Fruit fly (Drosophila melanogaster) whole organism, embryonic: ENCODE data around the gene Polr3F.

ENCODE experiments used
- Ada2b ChIP-seq: fragments of 200-800 bp; sonication (Bioruptor generic); IDR thresholded peaks from 2 replicates; pipeline ENCODE4 v1.3.6; 2022; ENCODE audit warnings: missing biosample characterization, missing genetic modification characterization
- Antp ChIP-seq: fragments of 200-800 bp; sonication (Bioruptor generic); optimal IDR thresholded peaks from 3 replicates; lab custom pipeline; 2016; ENCODE audit warnings: missing biosample characterization, missing genetic modification characterization
- BEAF-32 ChIP-seq: fragments of 200-800 bp; sonication (Bioruptor generic); optimal IDR thresholded peaks from 3 replicates; lab custom pipeline; 2017; ENCODE audit warnings: missing biosample characterization, missing genetic modification characterization, mild to moderate bottlenecking, moderate library complexity, missing genetic modification reagents
- C15 ChIP-seq: fragments of 200-800 bp; sonication (Bioruptor generic); IDR thresholded peaks from 3 replicates; pipeline ENCODE4 v1.3.6; 2022; ENCODE audit warnings: missing biosample characterization, missing genetic modification characterization
- CG10267 ChIP-seq: fragments of 200-800 bp; sonication (Bioruptor generic); optimal IDR thresholded peaks from 2 replicates; lab custom pipeline; 2018; ENCODE audit warnings: missing biosample characterization, mild to moderate bottlenecking, missing genetic modification characterization, moderate library complexity
- CG10366 ChIP-seq: fragments of 200-800 bp; sonication (Bioruptor generic); IDR thresholded peaks from 2 replicates; pipeline ENCODE4 v1.3.6; 2022; ENCODE audit warnings: missing biosample characterization, missing genetic modification characterization
- CG11093 ChIP-seq: fragments of 200-800 bp; sonication (Bioruptor generic); IDR thresholded peaks from 3 replicates; pipeline ENCODE4 v1.3.6; 2022; ENCODE audit warnings: missing biosample characterization, missing genetic modification characterization
- CG11723 ChIP-seq: fragments of 200-800 bp; sonication (Bioruptor generic); optimal IDR thresholded peaks from 2 replicates; lab custom pipeline; 2017; ENCODE audit warnings: missing biosample characterization, mild to moderate bottlenecking, missing genetic modification characterization
- CG12942 ChIP-seq: fragments of 200-800 bp; sonication (Bioruptor generic); optimal IDR thresholded peaks from 3 replicates; lab custom pipeline; 2016; ENCODE audit warnings: missing biosample characterization, missing genetic modification characterization
- CG14667 ChIP-seq: fragments of 200-800 bp; sonication (Bioruptor generic); IDR thresholded peaks from 2 replicates; pipeline ENCODE4 v1.3.6; 2022; ENCODE audit warnings: missing biosample characterization, missing genetic modification characterization
- CG15269 ChIP-seq: fragments of 200-800 bp; sonication (Bioruptor generic); optimal IDR thresholded peaks from 2 replicates; lab custom pipeline; 2018; ENCODE audit warnings: missing biosample characterization, mild to moderate bottlenecking, missing genetic modification characterization, moderate library complexity
- CG15696 ChIP-seq: fragments of 200-800 bp; sonication (Bioruptor generic); optimal IDR thresholded peaks from 2 replicates; lab custom pipeline; 2019; ENCODE audit warnings: missing biosample characterization, mild to moderate bottlenecking, missing genetic modification characterization, moderate library complexity
- CG17359 ChIP-seq: fragments of 200-800 bp; sonication (Bioruptor generic); optimal IDR thresholded peaks from 3 replicates; lab custom pipeline; 2018; ENCODE audit warnings: missing biosample characterization, mild to moderate bottlenecking, missing genetic modification characterization, moderate library complexity
- CG31224 ChIP-seq: fragments of 200-800 bp; sonication (Bioruptor generic); IDR thresholded peaks from 2 replicates; pipeline ENCODE4 v1.3.6; 2022; ENCODE audit warnings: missing biosample characterization, missing genetic modification characterization
- CG32532 ChIP-seq: fragments of 200-800 bp; sonication (Bioruptor generic); IDR thresholded peaks from 2 replicates; pipeline ENCODE4 v1.3.6; 2022; ENCODE audit warnings: missing biosample characterization, missing genetic modification characterization
- CG4707 ChIP-seq: fragments of 200-800 bp; sonication (Bioruptor generic); optimal IDR thresholded peaks from 2 replicates; lab custom pipeline; 2018; ENCODE audit warnings: missing biosample characterization, mild to moderate bottlenecking, missing genetic modification characterization, moderate library complexity
- CG6683 ChIP-seq: fragments of 200-800 bp; sonication (Bioruptor generic); optimal IDR thresholded peaks from 2 replicates; lab custom pipeline; 2017; ENCODE audit warnings: missing biosample characterization, mild to moderate bottlenecking, missing genetic modification characterization, missing genetic modification reagents
- CG7556 ChIP-seq: fragments of 200-800 bp; sonication (Bioruptor generic); optimal IDR thresholded peaks from 2 replicates; lab custom pipeline; 2017; ENCODE audit warnings: missing biosample characterization, mild to moderate bottlenecking, missing genetic modification characterization
- CG8359 ChIP-seq: fragments of 200-800 bp; sonication (Bioruptor generic); optimal IDR thresholded peaks from 2 replicates; lab custom pipeline; 2017; ENCODE audit warnings: missing biosample characterization, mild to moderate bottlenecking, missing genetic modification characterization, borderline replicate concordance
- CG9797 ChIP-seq: fragments of 200-800 bp; sonication (Bioruptor generic); optimal IDR thresholded peaks from 3 replicates; lab custom pipeline; 2018; ENCODE audit warnings: missing biosample characterization, mild to moderate bottlenecking, missing genetic modification characterization
- CG9932 ChIP-seq: fragments of 200-800 bp; sonication (Bioruptor generic); IDR thresholded peaks from 2 replicates; pipeline ENCODE4 v1.3.6; 2022; ENCODE audit warnings: missing biosample characterization, missing genetic modification characterization
- Chrac-16 ChIP-seq: fragments of 200-800 bp; sonication (Bioruptor generic); optimal IDR thresholded peaks from 3 replicates; lab custom pipeline; 2016; ENCODE audit warnings: missing biosample characterization, missing genetic modification characterization
- CoRest ChIP-seq: fragments of 200-800 bp; sonication (Bioruptor generic); optimal IDR thresholded peaks from 3 replicates; lab custom pipeline; 2018; ENCODE audit warnings: missing biosample characterization, mild to moderate bottlenecking, missing genetic modification characterization, moderate library complexity
- Dfd ChIP-seq, 2 experiments: fragments of >200 bp; optimal IDR thresholded peaks; 2 replicates each; lab custom pipeline; 2017; ENCODE audit warnings: missing biosample characterization in 2 of 2, missing genetic modification characterization in 2 of 2
- Drgx ChIP-seq: fragments of 200-800 bp; sonication (Bioruptor generic); IDR thresholded peaks from 2 replicates; pipeline ENCODE4 v1.3.6; 2022; ENCODE audit warnings: missing biosample characterization, missing genetic modification characterization
- HLHmδ ChIP-seq: fragments of 200-800 bp; sonication (Bioruptor generic); optimal IDR thresholded peaks from 2 replicates; lab custom pipeline; 2018; ENCODE audit warnings: missing biosample characterization, mild to moderate bottlenecking, missing genetic modification characterization, moderate library complexity
- Hmr ChIP-seq: fragments of 200-800 bp; sonication (Bioruptor generic); optimal IDR thresholded peaks from 3 replicates; lab custom pipeline; 2017; ENCODE audit warnings: mild to moderate bottlenecking, missing biosample characterization, missing genetic modification reagents, missing genetic modification characterization
- Hmx ChIP-seq: fragments of 200-800 bp; sonication (Bioruptor generic); optimal IDR thresholded peaks from 2 replicates; lab custom pipeline; 2016; ENCODE audit warnings: missing biosample characterization, missing genetic modification characterization
- Lim3 ChIP-seq: fragments of 200-800 bp; sonication (Bioruptor generic); IDR thresholded peaks from 2 replicates; pipeline ENCODE4 v1.3.6; 2022; ENCODE audit warnings: missing biosample characterization, missing genetic modification characterization
- NK7.1 ChIP-seq: fragments of 200-800 bp; sonication (Bioruptor generic); optimal IDR thresholded peaks from 3 replicates; lab custom pipeline; 2016; ENCODE audit warnings: missing biosample characterization, missing genetic modification characterization
- Neu2 ChIP-seq: fragments of 200-800 bp; sonication (Bioruptor generic); optimal IDR thresholded peaks from 3 replicates; lab custom pipeline; 2016; ENCODE audit warnings: missing biosample characterization, missing genetic modification characterization, borderline replicate concordance
- Ptx1 ChIP-seq: fragments of 200-800 bp; sonication (Bioruptor generic); IDR thresholded peaks from 2 replicates; pipeline ENCODE4 v1.3.6; 2022; ENCODE audit warnings: missing biosample characterization, missing genetic modification characterization
- Rfx ChIP-seq: fragments of 200-800 bp; sonication (Bioruptor generic); IDR thresholded peaks from 2 replicates; pipeline ENCODE4 v1.3.6; 2022; ENCODE audit warnings: missing biosample characterization, missing genetic modification characterization
- Rx ChIP-seq: fragments of 200-800 bp; sonication (Bioruptor generic); IDR thresholded peaks from 2 replicates; pipeline ENCODE4 v1.3.6; 2022; ENCODE audit warnings: missing biosample characterization, missing genetic modification characterization
- bowl ChIP-seq: fragments of 200-800 bp; sonication (Bioruptor generic); IDR thresholded peaks from 2 replicates; pipeline ENCODE4 v1.3.6; 2022; ENCODE audit warnings: missing biosample characterization, missing genetic modification characterization
- caup ChIP-seq: fragments of 200-800 bp; sonication (Bioruptor generic); optimal IDR thresholded peaks from 3 replicates; lab custom pipeline; 2017; ENCODE audit warnings: missing biosample characterization, mild to moderate bottlenecking, missing genetic modification characterization, moderate library complexity; ENCODE audit not compliant: severe bottlenecking
- chm ChIP-seq: fragments of 200-800 bp; sonication (Bioruptor generic); IDR thresholded peaks from 2 replicates; pipeline ENCODE4 v1.3.6; 2022; ENCODE audit warnings: missing biosample characterization, missing genetic modification characterization
- lbe ChIP-seq: fragments of 200-800 bp; sonication (Bioruptor generic); optimal IDR thresholded peaks from 2 replicates; lab custom pipeline; 2016; ENCODE audit warnings: missing biosample characterization, mild to moderate bottlenecking, missing genetic modification characterization
- nmo ChIP-seq: fragments of 200-800 bp; sonication (Bioruptor generic); optimal IDR thresholded peaks from 2 replicates; lab custom pipeline; 2018; ENCODE audit warnings: missing biosample characterization, mild to moderate bottlenecking, missing genetic modification characterization, moderate library complexity
- oc ChIP-seq: fragments of 200-800 bp; sonication (Bioruptor generic); optimal IDR thresholded peaks from 2 replicates; lab custom pipeline; 2018; ENCODE audit warnings: missing biosample characterization, mild to moderate bottlenecking, missing genetic modification characterization, moderate library complexity
- odd ChIP-seq: fragments of 200-800 bp; sonication (Bioruptor generic); optimal IDR thresholded peaks from 2 replicates; lab custom pipeline; 2017; ENCODE audit warnings: missing biosample characterization, mild to moderate bottlenecking, missing genetic modification characterization
- pan ChIP-seq, 4 experiments: fragments of >200 bp in 3 of 4; fragments of 200-800 bp in 1 of 4; sonication (Bioruptor generic) in 1 of 4; optimal IDR thresholded peaks in 3 of 4; IDR thresholded peaks in 1 of 4; 2 replicates each; pipeline versions ENCODE4 v1.3.6 to Lab custom; 2017 to 2022; ENCODE audit warnings: missing biosample characterization in 2 of 4, missing genetic modification characterization in 2 of 4, mixed read lengths in 1 of 4
- pnt ChIP-seq: fragments of 200-800 bp; sonication (Bioruptor generic); optimal IDR thresholded peaks from 3 replicates; lab custom pipeline; 2016; ENCODE audit warnings: missing biosample characterization, missing genetic modification characterization
- sc ChIP-seq, 3 experiments: fragments of >200 bp in 2 of 3; fragments of 200-800 bp in 1 of 3; sonication (Bioruptor generic) in 1 of 3; optimal IDR thresholded peaks; 2 replicates in 2 of 3; 3 replicates in 1 of 3; lab custom pipeline; 2017; ENCODE audit warnings: mild to moderate bottlenecking in 1 of 3, missing biosample characterization in 1 of 3, missing genetic modification characterization in 1 of 3, missing genetic modification reagents in 1 of 3
- sens ChIP-seq: fragments of 200-800 bp; sonication (Bioruptor generic); peaks from one replicate; lab custom pipeline; 2016; ENCODE audit warnings: missing biosample characterization, missing genetic modification characterization
- sens-2 ChIP-seq: fragments of 200-800 bp; sonication (Bioruptor generic); IDR thresholded peaks from 2 replicates; pipeline ENCODE4 v1.3.6; 2022; ENCODE audit warnings: missing biosample characterization, missing genetic modification characterization
- sisA ChIP-seq: fragments of 200-800 bp; sonication (Bioruptor generic); IDR thresholded peaks from 2 replicates; pipeline ENCODE4 v1.3.6; 2022; ENCODE audit warnings: missing biosample characterization, missing genetic modification characterization
- so ChIP-seq: fragments of 200-800 bp; sonication (Bioruptor generic); IDR thresholded peaks from 3 replicates; pipeline ENCODE4 v1.3.6; 2022; ENCODE audit warnings: missing biosample characterization, missing genetic modification characterization
- usp ChIP-seq: fragments of >200 bp; optimal IDR thresholded peaks from 2 replicates; lab custom pipeline; 2017; ENCODE audit warnings: missing biosample characterization, missing genetic modification characterization

The Polr3F gene

dm6 chr3R:22368777-22369214 lies 1.6 kb upstream of the Polr3F start:
- TF ChIP-seq caup (peak; percentile 66), Dfd (GFP tag; optimal IDR thresholded peaks at IDR 0.05; lab: Kevin White, UChicago) (no peak), sens (GFP tag; lab: Kevin White, UChicago) (peak; percentile 95), pan (optimal IDR thresholded peaks at IDR 0.05; lab: Kevin White, UChicago) (peak in 1 of 2 experiments; percentile 31), pan (GFP tag; optimal IDR thresholded peaks at IDR 0.05 in 1 of 2, IDR thresholded peaks at IDR 0.05 in 1 of 2) (peak in 1 of 2 experiments; percentile 82), pnt (GFP tag; lab: Kevin White, UChicago) (peak; percentile 37), Rfx (GFP tag; lab: Robert Waterston, UW) (peak; percentile 78), CG4707 (GFP tag; lab: Kevin White, UChicago) (no peak), CG11093 (GFP tag; lab: Robert Waterston, UW) (peak; percentile 55; the same call in 1 of the 3 replicates), Chrac-16 (GFP tag; lab: Kevin White, UChicago) (peak; percentile 14), CG15696 (tag; lab: Kevin White, UChicago) (peak; percentile 29), CG6683 (GFP tag; lab: Kevin White, UChicago) (peak; percentile 39), chm (GFP tag; lab: Robert Waterston, UW) (peak; percentile 77), sens-2 (GFP tag; lab: Robert Waterston, UW) (peak; percentile 42; the same call in 1 of the 2 replicates), so (GFP tag; lab: Robert Waterston, UW) (peak; percentile 77; the same call in 2 of the 3 replicates), Rx (peak; percentile 47; the same call in 1 of the 2 replicates), HLHmδ (no peak), CG9797 (GFP tag; lab: Kevin White, UChicago) (no peak), bowl (peak; percentile 45; the same call in 1 of the 2 replicates), sisA (GFP tag; lab: Robert Waterston, UW) (peak; percentile 71), CG11723 (no peak), odd (GFP tag; lab: Kevin White, UChicago) (peak; percentile 49), CG7556 (GFP tag; lab: Kevin White, UChicago) (peak; percentile 80), CG15269 (tag; lab: Kevin White, UChicago) (peak; percentile 66), usp (GFP tag; lab: Kevin White, UChicago) (no peak), Ada2b (GFP tag; lab: Robert Waterston, UW) (peak; percentile 84), CoRest (peak; percentile 67), Antp (GFP tag; lab: Kevin White, UChicago) (peak; percentile 12), CG17359 (tag; lab: Kevin White, UChicago) (peak; percentile 50), sc (optimal IDR thresholded peaks at IDR 0.05; lab: Kevin White, UChicago) (no peak), sc (GFP tag; optimal IDR thresholded peaks at IDR 0.05; lab: Kevin White, UChicago) (peak; percentile 17), CG8359 (GFP tag; lab: Kevin White, UChicago) (peak; percentile 19), CG10267 (tag; lab: Kevin White, UChicago) (peak; percentile 43), CG14667 (peak; percentile 42; the same call in 1 of the 2 replicates), Hmx (peak; percentile 39), CG12942 (GFP tag; lab: Kevin White, UChicago) (peak; percentile 26), Hmr (GFP tag; lab: Kevin White, UChicago) (peak; percentile 85), Ptx1 (peak; percentile 82), oc (tag; lab: Kevin White, UChicago) (no peak), Drgx (GFP tag; lab: Robert Waterston, UW) (peak; percentile 62), CG31224 (GFP tag; lab: Robert Waterston, UW) (peak; percentile 59), CG10366 (GFP tag; lab: Robert Waterston, UW) (peak; percentile 76), nmo (GFP tag; lab: Kevin White, UChicago) (peak; percentile 64), Neu2 (GFP tag; lab: Kevin White, UChicago) (no peak), CG32532 (GFP tag; lab: Robert Waterston, UW) (peak; percentile 79), C15 (GFP tag; lab: Robert Waterston, UW) (0 out of 3 replicates have a peak, but pooled peaks have one; percentile 49), Lim3 (GFP tag; lab: Robert Waterston, UW) (peak; percentile 31; the same call in 1 of the 2 replicates), CG9932 (peak; percentile 82), NK7.1 (GFP tag; lab: Kevin White, UChicago) (peak; percentile 57), BEAF-32 (GFP tag; lab: Kevin White, UChicago) (no peak), lbe (GFP tag; lab: Kevin White, UChicago) (peak; percentile 25)
